Fruit fly (Drosophila melanogaster): ENCODE data around the gene CG2258.

- TF ChIP-seq CG13624 (GFP tag; optimal IDR thresholded peaks at IDR 0.05) (no peak), Blimp-1 (GFP tag; optimal IDR thresholded peaks at IDR 0.05) (no peak), CG6254 (GFP tag; optimal IDR thresholded peaks at IDR 0.05) (no peak), fd102C (GFP tag; optimal IDR thresholded peaks at IDR 0.05) (no peak), CG16815 (GFP tag; optimal IDR thresholded peaks at IDR 0.05) (no peak), chinmo (GFP tag; IDR thresholded peaks at IDR 0.05; ENCODE audit: partially characterized antibody) (no peak), mld (GFP tag; IDR thresholded peaks at IDR 0.05; ENCODE audit: partially characterized antibody) (no peak), usp (GFP tag; optimal IDR thresholded peaks at IDR 0.05) (no peak), Chrac-16 (GFP tag; optimal IDR thresholded peaks at IDR 0.05) (no peak), caup (GFP tag; optimal IDR thresholded peaks at IDR 0.05; ENCODE audit: severe bottlenecking) (no peak)
These were observed 42.3 kb downstream of the CG2258 start for dm6 chrX:8059629-8060028.

All from whole organism, embryonic.